Fruit fly (Drosophila melanogaster) whole organism, larva: Measurements from ENCODE around the gene Ube4A.

Experiments
- noc ChIP-seq: fragments of 200-800 bp; sonication (Bioruptor generic); optimal IDR thresholded peaks from 3 replicates; lab custom pipeline; 2019; ENCODE audit warnings: missing biosample characterization, mild to moderate bottlenecking, missing genetic modification characterization, moderate library complexity

Ube4A gene

DNA sequence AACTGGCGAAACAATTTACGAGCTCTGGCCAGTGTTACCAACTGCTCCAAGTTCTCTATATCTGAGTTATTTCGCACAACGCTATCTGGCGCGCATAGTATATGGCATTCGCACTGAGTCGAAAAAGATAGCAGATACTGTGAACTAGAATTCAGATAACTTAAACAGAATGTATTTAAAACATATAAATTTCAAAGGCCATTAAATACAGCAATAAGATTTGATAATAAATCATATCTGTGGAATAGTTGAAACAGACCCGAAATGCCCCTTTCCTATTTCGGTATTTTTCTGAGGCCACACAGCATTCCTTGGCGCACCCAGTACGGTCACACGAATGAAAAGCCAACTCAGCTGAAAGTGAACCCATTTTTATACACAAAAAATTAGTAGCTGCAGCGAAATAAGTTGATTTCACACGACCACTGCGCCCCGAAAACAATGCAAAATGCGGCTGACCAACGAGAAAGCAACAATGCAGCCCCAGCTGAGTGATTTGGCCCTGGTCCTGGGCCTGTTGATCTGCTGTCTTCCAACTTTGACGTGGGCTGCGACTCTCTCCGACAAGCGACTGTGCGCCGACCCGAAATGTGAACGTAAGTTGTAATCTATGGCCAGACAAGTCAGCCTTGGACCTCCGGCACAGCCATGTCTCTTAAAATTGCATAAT, 9.1 kb upstream of the Ube4A start, which contains the start of the genes CG31635 and Tango1:
Gene CG31635, minus strand, starts transcription at position 30 of the 670 bp plus-strand sequence.
Gene Tango1, plus strand, starts transcription at position 304 of the 670 bp plus-strand sequence.
- TF ChIP-seq noc (tag; lab: Kevin White, UChicago): peak; percentile 20

DNA sequence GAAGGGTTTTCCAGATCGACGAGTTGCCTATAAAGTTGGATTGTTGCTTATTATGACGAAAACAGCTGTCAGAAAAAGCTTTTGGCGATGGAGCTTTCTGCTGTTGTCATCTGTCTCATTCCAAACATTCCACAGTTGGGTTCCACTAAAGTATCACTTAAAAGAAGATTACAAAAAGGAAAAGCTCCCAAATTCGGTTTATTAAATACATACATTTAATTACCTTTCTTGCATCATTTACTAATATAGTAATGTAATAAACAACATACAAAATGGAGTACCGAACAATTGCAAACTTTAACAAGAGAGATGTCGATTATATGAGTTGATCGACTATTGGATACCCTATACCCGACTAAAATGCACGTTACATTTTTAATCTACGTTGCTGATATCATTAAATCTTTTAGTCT, 2.0 kb upstream of the Ube4A start, which contains the start of gene CG31633:
Gene CG31633, minus strand, starts transcription at position 58 of the 413 bp plus-strand sequence.
- no peak for TF ChIP-seq noc (tag; lab: Kevin White, UChicago)

DNA sequence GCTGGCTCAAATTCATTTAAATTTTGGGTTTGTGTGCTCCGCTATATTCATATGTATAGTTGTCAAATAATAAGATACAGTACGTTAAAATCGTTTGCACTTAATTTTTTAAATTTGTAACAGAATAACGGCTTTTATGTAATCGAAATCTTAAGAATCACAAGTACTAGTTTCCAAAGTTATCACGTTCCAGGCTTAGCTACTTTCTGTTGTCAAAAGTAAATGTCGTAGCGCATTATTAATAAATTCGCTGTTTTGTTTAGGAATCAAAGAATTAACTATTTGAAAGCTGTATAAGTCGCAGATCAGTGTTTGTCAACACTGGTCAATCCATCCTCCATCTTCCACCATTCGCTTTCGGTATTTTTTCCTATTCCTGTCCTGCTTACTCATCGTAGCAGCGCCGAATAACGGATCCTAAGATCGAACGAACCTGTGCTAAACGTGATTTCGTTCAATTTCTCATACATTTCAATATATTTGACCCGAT, 5.3 kb downstream of the Ube4A start, which contains the start of the genes CG13771, CG34310 and cup:
Gene CG13771, minus strand, starts transcription at position 51 of the 490 bp plus-strand sequence.
Gene CG34310, plus strand, starts transcription at position 103 of the 490 bp plus-strand sequence.
Gene cup, plus strand, starts transcription at position 103 of the 490 bp plus-strand sequence.
- no peak for TF ChIP-seq noc (tag; lab: Kevin White, UChicago)

dm6 chr2L:6667719-6668325, 9.5 kb downstream of the Ube4A start, which contains the start of gene Galt:
TSS of gene Galt (minus strand) at chr2L:6668033.
- TF ChIP-seq noc (tag; lab: Kevin White, UChicago): no peak

DNA sequence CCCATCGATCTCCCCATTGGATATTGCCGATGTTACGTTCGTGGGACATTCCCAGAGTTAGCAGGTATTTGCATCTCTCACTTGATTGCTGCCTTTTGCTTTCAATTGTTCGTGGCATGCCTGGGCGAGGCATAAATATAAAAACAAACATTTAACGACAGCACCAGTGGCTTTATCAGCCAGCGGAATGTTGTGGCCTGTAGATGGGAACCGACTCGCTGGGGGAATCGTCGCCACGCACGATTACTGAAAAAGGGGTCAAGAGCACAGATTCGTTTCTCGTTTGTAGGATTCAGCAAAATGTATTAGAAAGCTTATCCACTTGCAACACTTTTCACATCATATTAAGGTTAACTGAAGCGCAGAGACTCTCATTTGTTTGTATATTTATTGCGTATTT, 13.1 kb downstream of the Ube4A start:
- no peak for TF ChIP-seq noc (tag; lab: Kevin White, UChicago)

dm6 chr2L:6673211-6674012, 15.1 kb downstream of the Ube4A start, which contains the start of gene Spn27A:
TSS of gene Spn27A (minus strand) at chr2L:6673347.
- peak; percentile 17 for TF ChIP-seq noc (tag; lab: Kevin White, UChicago)

DNA sequence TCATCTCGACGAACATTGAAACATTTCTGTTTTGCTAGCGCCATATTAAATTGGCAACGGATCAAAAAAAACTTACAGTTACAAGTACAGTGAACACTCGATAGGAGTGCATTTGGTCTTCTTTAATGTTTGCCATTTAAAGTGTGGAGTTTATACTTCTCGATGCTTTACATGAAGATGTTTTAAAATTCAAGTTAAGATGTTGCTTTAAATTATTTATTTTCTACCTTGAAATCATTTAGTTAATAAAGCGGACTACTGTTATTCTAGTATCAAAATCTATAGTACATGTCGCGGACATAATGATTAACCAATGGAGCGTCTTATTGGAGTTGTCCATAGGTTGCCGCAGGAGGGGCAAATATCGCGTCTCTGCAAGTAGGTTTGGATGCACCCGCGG, 18.2 kb downstream of the Ube4A start, which contains the start of gene cort:
Gene cort, minus strand, starts transcription at position 101 of the 400 bp plus-strand sequence.
- TF ChIP-seq noc (tag; lab: Kevin White, UChicago): no peak

- TF ChIP-seq noc (tag; lab: Kevin White, UChicago): no peak
Measured at dm6 chr2L:6677453-6677852, 19.1 kb downstream of the Ube4A start, which contains the start of gene Nse1. TSS of gene Nse1 (minus strand) at chr2L:6677625.

- TF ChIP-seq noc (tag; lab: Kevin White, UChicago): peak; percentile 47
Measured at dm6 chr2L:6682909-6683308, 24.6 kb downstream of the Ube4A start.

- TF ChIP-seq noc (tag; lab: Kevin White, UChicago): peak; percentile 61
Measured at dm6 chr2L:6683992-6684882, 25.9 kb downstream of the Ube4A start, which contains the start of gene Nhe3. TSS of gene Nhe3 (minus strand) at chr2L:6684364.

DNA sequence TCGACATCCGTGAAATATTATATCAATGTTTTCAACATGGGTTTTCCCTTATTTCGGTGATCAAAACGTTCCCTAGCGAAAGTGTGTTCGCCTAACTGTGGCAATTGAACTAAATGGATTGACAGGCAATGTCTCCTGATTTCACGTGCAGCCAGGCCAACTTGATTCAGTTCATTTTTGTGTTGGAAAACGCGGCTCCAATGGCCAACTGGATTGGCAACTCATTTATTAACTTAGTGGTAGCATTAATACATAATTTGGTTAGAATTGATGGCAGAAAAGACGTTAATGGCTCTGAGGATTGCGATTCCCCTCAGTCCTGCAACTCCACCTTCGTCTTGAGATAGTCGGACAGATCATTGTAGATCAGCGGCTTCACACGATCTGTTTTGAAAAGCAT, 28.3 kb downstream of the Ube4A start, which contains the start of gene CG11327:
Gene CG11327, minus strand, starts transcription at position 101 of the 400 bp plus-strand sequence.
- TF ChIP-seq noc (tag; lab: Kevin White, UChicago): no peak

dm6 chr2L:6692048-6692447, 33.7 kb downstream of the Ube4A start:
- no peak for TF ChIP-seq noc (tag; lab: Kevin White, UChicago)

dm6 chr2L:6693794-6694254, 35.5 kb downstream of the Ube4A start:
- peak; percentile 48 for TF ChIP-seq noc (tag; lab: Kevin White, UChicago)

- no peak for TF ChIP-seq noc (tag; lab: Kevin White, UChicago)
Measured at dm6 chr2L:6696229-6696628, 37.9 kb downstream of the Ube4A start.
